Fruit fly (Drosophila melanogaster) Kc167 (cell line): Measurements from ENCODE around the gene CG2201.

ENCODE experiments used
- Myc ChIP-seq: fragments of >200 bp; optimal IDR thresholded peaks from 2 replicates; lab custom pipeline; 2017; ENCODE audit warnings: missing external identifiers
- Sin3A ChIP-seq: fragments of >200 bp; optimal IDR thresholded peaks from 2 replicates; lab custom pipeline; 2018; ENCODE audit warnings: missing external identifiers
- h ChIP-seq: fragments of >200 bp; optimal IDR thresholded peaks from 3 replicates; lab custom pipeline; 2018; ENCODE audit warnings: missing external identifiers
- insv ChIP-seq: fragments of >200 bp; optimal IDR thresholded peaks from 3 replicates; lab custom pipeline; 2018; ENCODE audit warnings: missing external identifiers
- psq ChIP-seq: fragments of >200 bp; optimal IDR thresholded peaks from 2 replicates; lab custom pipeline; 2017; ENCODE audit warnings: missing external identifiers
- ttk ChIP-seq: sonication (Bioruptor generic); optimal IDR thresholded peaks from 2 replicates; lab custom pipeline; 2017; ENCODE audit warnings: missing external identifiers

The CG2201 gene

DNA sequence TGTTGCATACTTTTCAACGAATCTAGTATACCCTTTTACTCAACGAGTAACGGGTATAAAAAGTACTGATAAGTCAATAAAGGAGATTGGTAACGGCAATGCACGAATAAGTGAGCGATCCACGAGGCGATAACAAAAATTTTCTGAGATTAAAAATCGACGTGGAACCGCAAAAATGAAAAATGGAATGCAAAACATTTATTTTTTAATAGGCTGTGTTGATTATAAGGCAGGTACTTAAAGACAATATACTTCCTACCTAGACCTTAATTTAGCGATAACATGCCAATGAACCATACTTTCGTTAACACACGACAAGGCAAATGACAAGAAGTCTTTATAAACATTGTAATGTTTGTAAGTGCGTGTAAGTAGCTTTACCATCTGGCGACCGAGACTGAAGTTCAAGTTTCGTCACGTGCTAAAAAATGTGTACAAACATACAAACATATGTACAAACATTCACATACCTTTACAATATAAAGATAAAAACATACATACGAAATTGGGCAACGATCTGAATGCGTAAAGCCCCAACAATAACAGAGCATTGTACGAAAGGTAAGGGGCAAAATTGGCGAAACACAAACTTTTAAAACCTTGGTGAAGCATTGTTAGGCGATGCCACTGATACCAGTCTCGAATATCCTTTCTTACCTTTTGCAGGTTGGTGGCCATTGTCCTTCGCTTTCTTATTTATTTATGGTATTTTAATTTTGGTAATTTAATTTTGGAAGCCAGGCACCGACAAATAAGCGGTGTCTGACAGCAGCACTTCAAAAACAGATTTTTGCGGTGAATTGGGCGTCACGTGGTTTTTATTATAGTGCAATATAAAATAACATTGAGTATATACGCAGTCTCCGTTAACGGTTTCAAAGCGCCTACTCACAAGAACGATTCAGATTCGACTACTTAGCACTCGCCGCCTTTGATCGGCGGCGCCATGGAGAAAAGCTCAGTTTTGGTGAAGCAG is 883 bp downstream of the CG2201 start:
- TF ChIP-seq h (lab: Kevin White, UChicago) (no peak), Sin3A (no peak), insv (no peak), psq (lab: Kevin White, UChicago) (no peak), ttk (lab: Kevin White, UChicago) (no peak), Myc (lab: Kevin White, UChicago) (no peak)

DNA sequence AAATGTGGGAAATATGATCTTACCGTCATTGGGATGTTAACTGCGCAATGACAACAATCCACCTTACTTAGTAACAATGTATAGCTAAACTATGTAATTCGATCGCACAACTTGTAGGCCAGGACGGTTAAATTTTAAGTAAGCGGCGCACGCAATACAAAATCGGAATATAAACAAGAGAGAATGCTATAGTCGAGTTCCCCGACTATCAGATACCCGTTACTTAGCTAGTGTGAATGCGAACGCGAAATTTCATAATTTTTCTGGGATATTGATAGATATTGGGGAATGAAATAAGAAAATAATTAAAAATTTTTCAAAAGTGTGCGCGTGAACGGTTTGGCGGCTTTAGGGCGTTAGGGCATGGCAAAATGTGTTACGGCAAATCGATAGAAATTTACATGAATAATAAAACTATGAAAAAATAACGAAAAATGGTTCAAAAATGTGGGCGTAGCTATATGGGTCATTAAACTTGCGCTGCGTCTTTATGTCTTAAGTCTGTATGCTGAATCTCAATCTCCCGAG is 1.8 kb downstream of the CG2201 start:
- TF ChIP-seq Myc (lab: Kevin White, UChicago) (no peak), psq (lab: Kevin White, UChicago) (no peak), Sin3A (no peak), h (lab: Kevin White, UChicago) (no peak), ttk (lab: Kevin White, UChicago) (no peak), insv (no peak)

DNA sequence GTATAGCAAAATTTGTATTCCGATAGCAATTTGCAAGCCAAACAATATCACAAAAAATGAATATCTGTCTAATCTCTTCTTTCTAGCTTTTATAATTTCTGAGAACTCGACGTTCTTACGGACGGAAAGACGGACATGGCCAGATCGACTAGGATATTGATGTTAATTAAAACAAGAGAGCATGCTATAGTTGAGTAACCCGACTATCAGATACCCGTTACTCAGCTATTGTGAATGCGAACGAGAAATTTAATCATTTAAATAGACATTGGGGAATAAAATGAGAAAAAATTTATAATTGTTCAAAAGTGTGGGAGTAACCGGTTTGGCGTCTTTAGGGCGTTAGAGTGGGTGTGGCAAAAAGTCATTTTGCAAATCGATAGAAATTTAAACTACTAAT is 3.4 kb downstream of the CG2201 start:
- TF ChIP-seq h (lab: Kevin White, UChicago) (no peak), Sin3A (no peak), ttk (lab: Kevin White, UChicago) (no peak), Myc (lab: Kevin White, UChicago) (no peak), psq (lab: Kevin White, UChicago) (no peak), insv (no peak)

DNA sequence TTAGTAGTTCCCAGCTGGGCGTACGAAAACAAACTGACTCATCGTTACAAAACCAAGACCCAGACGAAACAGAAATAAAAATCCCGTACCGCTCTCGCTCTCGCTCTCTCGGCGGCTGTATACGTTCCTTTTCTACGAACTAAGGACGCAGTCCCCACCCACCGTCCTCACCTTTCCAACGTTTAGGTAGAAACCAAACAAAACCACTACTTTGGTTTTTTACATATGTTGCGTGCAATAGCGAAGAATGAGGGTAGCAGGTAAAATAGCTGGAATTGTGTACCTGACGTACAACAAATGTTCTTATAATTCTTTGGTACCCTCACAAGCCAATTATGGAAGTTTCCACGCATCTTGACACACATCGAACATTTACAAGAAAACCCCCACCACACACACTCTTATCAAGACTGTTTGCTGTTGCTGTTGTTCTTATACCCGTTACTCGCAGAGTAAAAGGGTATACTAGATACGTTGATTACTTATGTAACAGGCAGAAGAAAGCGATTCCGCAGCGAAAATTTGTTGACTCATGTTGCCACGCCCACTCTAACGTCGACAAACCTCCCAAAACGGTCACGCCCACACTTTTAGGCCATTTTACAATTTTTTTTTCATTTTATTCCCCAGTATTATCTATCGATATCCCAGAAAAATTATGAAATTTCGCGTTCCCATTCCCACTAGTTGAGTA is 5.0 kb downstream of the CG2201 start:
- TF ChIP-seq insv = no peak
- no peak for TF ChIP-seq Myc (lab: Kevin White, UChicago)
- no peak for TF ChIP-seq psq (lab: Kevin White, UChicago)
- no peak for TF ChIP-seq Sin3A
- no peak for TF ChIP-seq ttk (lab: Kevin White, UChicago)
- TF ChIP-seq h (lab: Kevin White, UChicago) = no peak

DNA sequence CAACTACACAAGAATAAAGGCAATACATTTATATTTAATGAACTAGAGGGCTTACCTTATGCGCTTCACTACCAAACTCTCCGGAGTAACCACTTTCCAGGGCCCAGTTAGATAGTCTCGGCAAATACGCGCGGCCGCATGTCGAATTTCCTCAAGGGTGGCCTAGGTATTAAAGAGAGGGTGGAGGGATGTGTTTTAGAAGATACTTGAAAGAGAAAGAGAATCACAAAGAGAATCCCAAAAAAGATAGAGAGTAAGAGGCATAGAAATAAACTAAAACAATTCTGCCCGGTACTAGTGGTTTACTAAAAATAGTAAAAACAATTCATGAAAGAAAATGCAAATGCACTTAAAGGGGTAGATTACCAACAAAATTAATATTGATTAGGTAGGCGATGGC is 5.9 kb downstream of the CG2201 start:
- TF ChIP-seq insv = no peak
- no peak for TF ChIP-seq h (lab: Kevin White, UChicago)
- TF ChIP-seq psq (lab: Kevin White, UChicago) = no peak
- no peak for TF ChIP-seq Sin3A
- no peak for TF ChIP-seq ttk (lab: Kevin White, UChicago)

DNA sequence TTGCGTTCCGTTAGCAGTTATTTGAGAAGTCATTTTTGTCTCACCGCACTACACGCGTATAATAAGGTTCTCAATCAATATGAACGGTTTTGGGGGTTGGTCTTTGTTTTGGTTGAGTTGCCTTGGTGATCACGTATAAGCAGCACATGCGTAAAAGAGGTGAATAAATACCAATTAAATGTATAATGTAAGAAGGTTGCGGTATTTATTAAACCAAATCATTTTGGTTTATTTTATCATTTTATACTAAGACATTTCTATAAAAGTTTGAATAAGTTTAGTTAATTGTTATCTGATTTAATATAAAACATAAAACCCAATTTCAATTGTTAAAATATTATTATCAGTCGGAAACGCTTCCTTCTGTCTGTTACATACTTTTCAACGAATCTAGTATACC is 34.6 kb downstream of the CG2201 start, which contains the start of gene nompB:
Gene nompB (minus strand): TSS at position 101 of the 400 bp plus-strand sequence.
- TF ChIP-seq h (lab: Kevin White, UChicago) (no peak), Sin3A (no peak), ttk (lab: Kevin White, UChicago) (no peak), insv (no peak), psq (lab: Kevin White, UChicago) (no peak)

DNA sequence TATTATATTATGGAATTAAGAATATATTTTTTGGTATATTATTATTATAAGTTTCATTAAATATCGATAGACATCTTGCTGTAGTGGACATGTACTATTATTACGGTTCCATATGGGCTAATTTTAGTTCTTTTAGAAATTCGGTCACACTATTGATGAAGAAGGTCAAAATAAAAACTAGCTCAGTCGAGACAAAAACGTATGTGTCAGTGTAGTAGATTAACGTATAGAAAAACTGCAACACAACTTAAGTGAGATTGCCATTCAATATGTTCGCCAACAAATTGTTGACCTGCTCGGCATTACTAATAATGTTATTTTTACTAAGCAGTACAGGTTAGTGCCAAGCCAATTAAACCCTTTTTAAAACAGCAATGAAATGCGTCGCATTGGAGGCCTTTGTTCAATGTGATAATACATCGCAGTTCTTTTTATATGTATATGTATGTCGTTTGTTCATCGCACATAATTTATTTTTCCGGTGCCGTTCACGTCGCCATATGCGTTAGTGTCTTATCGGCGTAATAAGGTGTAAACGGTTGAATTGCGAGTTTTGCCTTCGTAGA is 50.6 kb downstream of the CG2201 start, which contains the start of gene Lamp1:
Gene Lamp1 (plus strand): TSS at position 164 of the 566 bp plus-strand sequence.
- TF ChIP-seq insv (no peak), Sin3A (no peak), ttk (lab: Kevin White, UChicago) (no peak), Myc (lab: Kevin White, UChicago) (no peak), psq (lab: Kevin White, UChicago) (no peak), h (lab: Kevin White, UChicago) (no peak)
